Fruit fly (Drosophila melanogaster): ENCODE measurements around the gene CG32391.

dm6 chr3L:7096530-7096929 is 27.5 kb upstream of the CG32391 start:
- no peak for TF ChIP-seq CG8478 (optimal IDR thresholded peaks at IDR 0.05)
- TF ChIP-seq psq (optimal IDR thresholded peaks at IDR 0.05), result no peak
- no peak for TF ChIP-seq pan (optimal IDR thresholded peaks at IDR 0.05)
- TF ChIP-seq Dll (optimal IDR thresholded peaks at IDR 0.05), result no peak

Measured in whole organism.